Worm (Caenorhabditis elegans) whole organism, young adult: Measurements from ENCODE around the gene eftu-2.

Source experiments
- B0035.1 ChIP-seq: sonication (generic microtip); optimal IDR thresholded peaks from 2 replicates; lab custom pipeline; 2016; ENCODE audit warnings: missing genetic modification characterization, mild to moderate bottlenecking, missing compliant biosample characterization, missing genotype, missing genetic modification reagents
- F52B5.7 ChIP-seq: sonication (generic microtip); optimal IDR thresholded peaks from 2 replicates; lab custom pipeline; 2016; ENCODE audit warnings: mild to moderate bottlenecking, missing genetic modification characterization, missing compliant biosample characterization
- F57A8.1 ChIP-seq: fragments of 200-800 bp; sonication (Bioruptor generic); optimal IDR thresholded peaks from 2 replicates; lab custom pipeline; 2018; ENCODE audit warnings: mild to moderate bottlenecking, missing genetic modification characterization, moderate library complexity, missing compliant biosample characterization
- K12H6.12 ChIP-seq: fragments of 200-800 bp; sonication (Bioruptor generic); optimal IDR thresholded peaks from 2 replicates; lab custom pipeline; 2018; ENCODE audit warnings: mild to moderate bottlenecking, missing genetic modification characterization, missing compliant biosample characterization
- T26A5.8 ChIP-seq: sonication (generic microtip); optimal IDR thresholded peaks from 2 replicates; lab custom pipeline; 2016; ENCODE audit warnings: missing genetic modification characterization, missing compliant biosample characterization
- Y53F4B.3 ChIP-seq: fragments of 200-800 bp; sonication (Bioruptor generic); IDR thresholded peaks from 2 replicates; pipeline ENCODE4 v1.3.6; 2022; ENCODE audit warnings: missing genetic modification reagents, missing genetic modification characterization, missing compliant biosample characterization
- Y53G8AR.9 ChIP-seq: fragments of 200-800 bp; sonication (Bioruptor generic); conservative IDR thresholded peaks from 2 replicates; pipeline ENCODE4 v1.3.6; 2022; ENCODE audit warnings: missing genetic modification reagents, missing genetic modification characterization, missing compliant biosample characterization
- ZK185.1 ChIP-seq: sonication (generic microtip); optimal IDR thresholded peaks from 2 replicates; lab custom pipeline; 2016; ENCODE audit warnings: mild to moderate bottlenecking, missing genetic modification characterization, missing compliant biosample characterization; ENCODE audit not compliant: poor library complexity, severe bottlenecking
- akir-1 ChIP-seq: fragments of 200-800 bp; sonication (Bioruptor generic); optimal IDR thresholded peaks from 2 replicates; lab custom pipeline; 2018; ENCODE audit warnings: mild to moderate bottlenecking, missing genetic modification characterization, moderate library complexity, missing compliant biosample characterization
- bed-2 ChIP-seq: fragments of 200-800 bp; sonication (Bioruptor generic); IDR thresholded peaks from 2 replicates; pipeline ENCODE4 v1.3.6; 2022; ENCODE audit warnings: missing genetic modification reagents, missing genetic modification characterization, missing compliant biosample characterization
- ccch-3 ChIP-seq: fragments of 200-800 bp; sonication (Bioruptor generic); optimal IDR thresholded peaks from 2 replicates; lab custom pipeline; 2018; ENCODE audit warnings: mild to moderate bottlenecking, missing genetic modification characterization, missing compliant biosample characterization
- cebp-1 ChIP-seq, 2 experiments: fragments of 200-800 bp in 1 of 2; sonication (Bioruptor generic) in 1 of 2; sonication (generic microtip) in 1 of 2; IDR thresholded peaks in 1 of 2; optimal IDR thresholded peaks in 1 of 2; 2 replicates each; pipeline versions ENCODE4 v1.3.6 to Lab custom; 2017 to 2022; ENCODE audit warnings: missing compliant biosample characterization in 2 of 2, missing genetic modification characterization in 2 of 2, mild to moderate bottlenecking in 1 of 2, missing genetic modification reagents in 1 of 2, moderate library complexity in 1 of 2
- ceh-40 ChIP-seq: fragments of 200-800 bp; sonication (Bioruptor generic); IDR thresholded peaks from 2 replicates; pipeline ENCODE4 v1.3.6; 2022; ENCODE audit warnings: missing genetic modification characterization, missing compliant biosample characterization
- chd-7 ChIP-seq: sonication (generic microtip); optimal IDR thresholded peaks from 2 replicates; lab custom pipeline; 2016; ENCODE audit warnings: mild to moderate bottlenecking, missing genetic modification characterization, moderate library complexity, missing compliant biosample characterization
- efl-1 ChIP-seq: fragments of 150-350 bp; optimal IDR thresholded peaks from 2 replicates; lab custom pipeline; 2014; ENCODE audit warnings: missing biosample characterization, missing genetic modification reagents, missing genetic modification characterization
- ekl-4 ChIP-seq: fragments of 200-800 bp; sonication (Bioruptor generic); IDR thresholded peaks from 2 replicates; pipeline ENCODE4 v1.3.6; 2022; ENCODE audit warnings: missing genetic modification reagents, missing genetic modification characterization, missing compliant biosample characterization
- ets-4 ChIP-seq: fragments of 200-800 bp; sonication (Bioruptor generic); optimal IDR thresholded peaks from 2 replicates; lab custom pipeline; 2018; ENCODE audit warnings: mild to moderate bottlenecking, missing genetic modification characterization, missing compliant biosample characterization
- gei-17 ChIP-seq: fragments of 200-800 bp; sonication (Bioruptor generic); optimal IDR thresholded peaks from 2 replicates; lab custom pipeline; 2018; ENCODE audit warnings: mild to moderate bottlenecking, missing genetic modification characterization, missing compliant biosample characterization
- hmg-1.2 ChIP-seq: fragments of 200-800 bp; sonication (Bioruptor generic); IDR thresholded peaks from 2 replicates; pipeline ENCODE4 v1.3.6; 2022; ENCODE audit warnings: missing genetic modification reagents, missing genetic modification characterization, missing compliant biosample characterization
- let-526 ChIP-seq: fragments of 200-800 bp; sonication (Bioruptor generic); IDR thresholded peaks from 2 replicates; pipeline ENCODE4 v1.3.6; 2022; ENCODE audit warnings: missing genetic modification reagents, missing genetic modification characterization, missing compliant biosample characterization
- let-607 ChIP-seq, 2 experiments: fragments of 200-800 bp in 1 of 2; sonication (Bioruptor generic) in 1 of 2; sonication (generic microtip) in 1 of 2; optimal IDR thresholded peaks; 2 replicates each; lab custom pipeline; 2016 to 2018; ENCODE audit warnings: mild to moderate bottlenecking in 2 of 2, missing compliant biosample characterization in 2 of 2, missing genetic modification characterization in 2 of 2, moderate library complexity in 2 of 2, missing genotype in 1 of 2
- lin-40 ChIP-seq: sonication (generic microtip); optimal IDR thresholded peaks from 2 replicates; lab custom pipeline; 2016; ENCODE audit warnings: missing genetic modification characterization, mild to moderate bottlenecking, missing compliant biosample characterization, missing genotype, missing genetic modification reagents
- lsl-1 ChIP-seq: fragments of 200-800 bp; sonication (Bioruptor generic); optimal IDR thresholded peaks from 2 replicates; lab custom pipeline; 2018; ENCODE audit warnings: mild to moderate bottlenecking, missing genetic modification characterization, moderate library complexity, missing compliant biosample characterization
- madf-10 ChIP-seq: sonication (generic microtip); optimal IDR thresholded peaks from 2 replicates; lab custom pipeline; 2016; ENCODE audit warnings: mild to moderate bottlenecking, missing genetic modification characterization, missing compliant biosample characterization
- mel-28 ChIP-seq: sonication (generic microtip); optimal IDR thresholded peaks from 2 replicates; lab custom pipeline; 2016; ENCODE audit warnings: borderline replicate concordance, mild to moderate bottlenecking, missing genetic modification characterization, missing compliant biosample characterization
- nfyb-1 ChIP-seq: fragments of 200-800 bp; sonication (Bioruptor generic); IDR thresholded peaks from 2 replicates; pipeline ENCODE4 v1.3.6; 2022; ENCODE audit warnings: missing genetic modification reagents, missing genetic modification characterization, missing compliant biosample characterization
- nhr-120 ChIP-seq: fragments of 200-800 bp; sonication (Bioruptor generic); IDR thresholded peaks from 2 replicates; pipeline ENCODE4 v1.3.6; 2022; ENCODE audit warnings: missing genetic modification characterization, missing compliant biosample characterization
- nhr-27 ChIP-seq: fragments of 200-800 bp; sonication (Bioruptor generic); optimal IDR thresholded peaks from 2 replicates; lab custom pipeline; 2018; ENCODE audit warnings: mild to moderate bottlenecking, missing genetic modification characterization, moderate library complexity, missing compliant biosample characterization
- rpc-1 ChIP-seq, 2 experiments: fragments of 150-350 bp in 1 of 2; sonication (generic microtip) in 1 of 2; optimal IDR thresholded peaks; 2 replicates each; lab custom pipeline; 2014 to 2018; ENCODE audit warnings: missing biosample characterization in 1 of 2, missing genetic modification characterization in 1 of 2, missing genetic modification reagents in 1 of 2, missing genotype in 1 of 2
- snpc-3.4 ChIP-seq: sonication (generic microtip); optimal IDR thresholded peaks from 2 replicates; lab custom pipeline; 2017; ENCODE audit warnings: missing genetic modification characterization, mild to moderate bottlenecking, missing compliant biosample characterization, antibody characterized with exemption, moderate library complexity, missing genotype, missing genetic modification reagents
- snpc-4 ChIP-seq, 5 experiments: fragments of 150-350 bp in 1 of 5; sonication (generic microtip) in 4 of 5; optimal IDR thresholded peaks; 2 replicates each; lab custom pipeline; 2014 to 2018; ENCODE audit warnings: missing genetic modification characterization in 5 of 5, missing biosample characterization in 3 of 5, antibody characterized with exemption in 2 of 5, mild to moderate bottlenecking in 2 of 5, missing compliant biosample characterization in 2 of 5, missing genotype in 2 of 5, moderate library complexity in 2 of 5, missing genetic modification reagents in 1 of 5
- tlf-1 ChIP-seq: fragments of 200-800 bp; sonication (Bioruptor generic); optimal IDR thresholded peaks from 2 replicates; lab custom pipeline; 2018; ENCODE audit warnings: mild to moderate bottlenecking, missing genetic modification characterization, missing compliant biosample characterization
- xnd-1 ChIP-seq: sonication (generic microtip); optimal IDR thresholded peaks from 2 replicates; lab custom pipeline; 2016; ENCODE audit warnings: missing genotype, missing genetic modification reagents, missing genetic modification characterization, missing compliant biosample characterization
- zfh-2 ChIP-seq: fragments of 200-800 bp; sonication (Bioruptor generic); conservative IDR thresholded peaks from 2 replicates; pipeline ENCODE4 v1.3.6; 2022; ENCODE audit warnings: missing genetic modification reagents, missing genetic modification characterization, missing compliant biosample characterization
- ztf-25 ChIP-seq: fragments of 200-800 bp; sonication (Bioruptor generic); IDR thresholded peaks from 2 replicates; pipeline ENCODE4 v1.3.6; 2022; ENCODE audit warnings: missing genetic modification reagents, missing genetic modification characterization, missing compliant biosample characterization
- ztf-26 ChIP-seq: sonication (generic microtip); optimal IDR thresholded peaks from 2 replicates; lab custom pipeline; 2017; ENCODE audit warnings: missing genetic modification characterization, missing compliant biosample characterization
- ztf-28 ChIP-seq: fragments of 200-800 bp; sonication (Bioruptor generic); IDR thresholded peaks from 2 replicates; pipeline ENCODE4 v1.3.6; 2022; ENCODE audit warnings: missing genetic modification reagents, missing genetic modification characterization, missing compliant biosample characterization

The eftu-2 gene

ce11 chrIII:5998640-5999039 lies 10.7 kb upstream of the eftu-2 start:
- TF ChIP-seq nhr-27 (tag; lab: Kevin White, UChicago) = no peak
- TF ChIP-seq zfh-2 (GFP tag; lab: Robert Waterston, UW) = 0 out of 2 replicates have a peak, but pooled peaks have one; percentile 18

ce11 chrIII:5999629-6000028 lies 9.7 kb upstream of the eftu-2 start:
- TF ChIP-seq K12H6.12 (tag; lab: Kevin White, UChicago) = peak; percentile 35
- TF ChIP-seq snpc-4 (GFP tag; optimal IDR thresholded peaks at IDR 0.05; lab: Kevin White, UChicago) = no peak
- no peak for TF ChIP-seq snpc-4 (tag; optimal IDR thresholded peaks at IDR 0.05; lab: Kevin White, UChicago)
- TF ChIP-seq efl-1 (GFP tag; lab: Kevin White, UChicago) = no peak
- TF ChIP-seq rpc-1 (optimal IDR thresholded peaks at IDR 0.05; lab: Kevin White, UChicago) = no peak
- no peak for TF ChIP-seq rpc-1 (tag; optimal IDR thresholded peaks at IDR 0.05; lab: Kevin White, UChicago)
- no peak for TF ChIP-seq Y53F4B.3 (GFP tag; lab: Robert Waterston, UW)
- TF ChIP-seq xnd-1 (tag; lab: Kevin White, UChicago) = no peak
- TF ChIP-seq ZK185.1 = no peak
- no peak for TF ChIP-seq cebp-1 (GFP tag; IDR thresholded peaks at IDR 0.05; lab: Robert Waterston, UW)
- TF ChIP-seq cebp-1 (tag; optimal IDR thresholded peaks at IDR 0.05; lab: Kevin White, UChicago) = peak; percentile 34
- peak; percentile 6 for TF ChIP-seq lin-40 (tag; lab: Kevin White, UChicago)
- no peak for TF ChIP-seq lsl-1 (GFP tag; lab: Kevin White, UChicago)
- TF ChIP-seq let-607 (tag; optimal IDR thresholded peaks at IDR 0.05; lab: Kevin White, UChicago) = no peak
- no peak for TF ChIP-seq ztf-28 (GFP tag; lab: Robert Waterston, UW)

- TF ChIP-seq F57A8.1 (no peak), efl-1 (GFP tag; lab: Kevin White, UChicago) (no peak), ccch-3 (GFP tag; lab: Kevin White, UChicago) (no peak), tlf-1 (GFP tag; lab: Kevin White, UChicago) (no peak), let-526 (GFP tag; lab: Robert Waterston, UW) (no peak), ztf-26 (tag; lab: Kevin White, UChicago) (no peak), akir-1 (GFP tag; lab: Kevin White, UChicago) (no peak), B0035.1 (tag; lab: Kevin White, UChicago) (no peak), nhr-120 (GFP tag; lab: Robert Waterston, UW) (no peak)
Measured at ce11 chrIII:6002024-6002423, 7.3 kb upstream of the eftu-2 start.

- TF ChIP-seq madf-10 (tag; lab: Kevin White, UChicago) (no peak), ceh-40 (no peak), ets-4 (GFP tag; lab: Kevin White, UChicago) (no peak), ztf-25 (GFP tag; lab: Robert Waterston, UW) (no peak), T26A5.8 (tag; lab: Kevin White, UChicago) (no peak), snpc-3.4 (no peak), chd-7 (tag; lab: Kevin White, UChicago) (peak; percentile 5), mel-28 (tag; lab: Kevin White, UChicago) (no peak), nfyb-1 (GFP tag; lab: Robert Waterston, UW) (0 out of 2 replicates have a peak, but pooled peaks have one; percentile 39), akir-1 (GFP tag; lab: Kevin White, UChicago) (no peak), F52B5.7 (tag; lab: Kevin White, UChicago) (peak; percentile 12), cebp-1 (GFP tag; IDR thresholded peaks at IDR 0.05; lab: Robert Waterston, UW) (no peak), cebp-1 (tag; optimal IDR thresholded peaks at IDR 0.05; lab: Kevin White, UChicago) (peak; percentile 2), ekl-4 (GFP tag; lab: Robert Waterston, UW) (0 out of 2 replicates have a peak, but pooled peaks have one; percentile 24), hmg-1.2 (GFP tag; lab: Robert Waterston, UW) (0 out of 2 replicates have a peak, but pooled peaks have one; percentile 7), gei-17 (GFP tag; lab: Kevin White, UChicago) (no peak), Y53G8AR.9 (GFP tag; lab: Robert Waterston, UW) (no peak), bed-2 (GFP tag; lab: Robert Waterston, UW) (no peak)
Measured at ce11 chrIII:6006453-6006852, 2.9 kb upstream of the eftu-2 start.
